Fruit fly (Drosophila melanogaster): Measurements from ENCODE around the gene Ald1.

The Ald1 gene

dm6 chr3R:26261244-26261788, at the start of gene Ald1:
Ald1 (minus strand) TSS chr3R:26261591.
- TF ChIP-seq toe (GFP tag; optimal IDR thresholded peaks at IDR 0.05) = no peak
- TF ChIP-seq CG12768 (GFP tag; optimal IDR thresholded peaks at IDR 0.05) = peak; percentile 81
- peak; percentile 59 for TF ChIP-seq tj (GFP tag; optimal IDR thresholded peaks at IDR 0.05)
- TF ChIP-seq Crg-1 (GFP tag; optimal IDR thresholded peaks at IDR 0.05) = no peak
- TF ChIP-seq cnc (optimal IDR thresholded peaks at IDR 0.05) = no peak
- TF ChIP-seq CG14711 (tag; optimal IDR thresholded peaks at IDR 0.05) = no peak
- TF ChIP-seq pad (GFP tag; optimal IDR thresholded peaks at IDR 0.05) = no peak
- TF ChIP-seq CG7045 (GFP tag; optimal IDR thresholded peaks at IDR 0.05) = no peak
- peak; percentile 80 for TF ChIP-seq bab1 (GFP tag; optimal IDR thresholded peaks at IDR 0.05)
- TF ChIP-seq CG7101 (tag; optimal IDR thresholded peaks at IDR 0.05) = no peak
- peak; percentile 74 for TF ChIP-seq kay (GFP tag; ENCODE audit: borderline replicate concordance)
- TF ChIP-seq CG1620 (GFP tag; optimal IDR thresholded peaks at IDR 0.05) = no peak
- peak; percentile 20 for TF ChIP-seq CG33017 (tag; optimal IDR thresholded peaks at IDR 0.05)
- TF ChIP-seq Mnt (GFP tag; optimal IDR thresholded peaks at IDR 0.05) = peak; percentile 42
- no peak for TF ChIP-seq ovo (GFP tag; optimal IDR thresholded peaks at IDR 0.05)
- peak; percentile 52 for TF ChIP-seq CG11617 (GFP tag; optimal IDR thresholded peaks at IDR 0.05)
- TF ChIP-seq Clk (GFP tag; optimal IDR thresholded peaks at IDR 0.05) = no peak
- no peak for TF ChIP-seq CG5204 (GFP tag; optimal IDR thresholded peaks at IDR 0.05)
- peak; percentile 86 for TF ChIP-seq cic (GFP tag; optimal IDR thresholded peaks at IDR 0.05)
- peak; percentile 35 for TF ChIP-seq Hr96 (GFP tag; optimal IDR thresholded peaks at IDR 0.05)

DNA sequence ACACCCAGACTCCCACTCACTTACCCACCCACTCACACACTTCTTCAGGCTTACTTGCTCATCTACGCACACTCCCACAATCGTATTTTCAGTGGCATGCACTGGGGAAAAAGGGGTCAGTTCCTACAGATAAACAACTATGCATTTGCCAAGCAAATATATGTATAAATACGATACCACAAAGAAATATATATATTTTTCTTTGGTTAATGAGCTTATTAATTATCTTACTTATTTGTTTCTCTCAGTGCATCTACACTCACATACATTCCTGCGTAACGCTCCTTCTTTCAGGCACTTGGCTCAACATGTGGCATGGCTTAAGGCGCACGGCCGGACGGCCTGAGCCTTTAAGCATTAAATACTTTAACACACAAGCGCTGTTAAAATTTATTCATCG, 19.0 kb upstream of the Ald1 start:
- TF ChIP-seq CG14711 (tag; optimal IDR thresholded peaks at IDR 0.05) (no peak), CG11617 (GFP tag; optimal IDR thresholded peaks at IDR 0.05) (no peak), toe (GFP tag; optimal IDR thresholded peaks at IDR 0.05) (no peak), CG12768 (GFP tag; optimal IDR thresholded peaks at IDR 0.05) (no peak), CG5204 (GFP tag; optimal IDR thresholded peaks at IDR 0.05) (no peak), bab1 (GFP tag; optimal IDR thresholded peaks at IDR 0.05) (no peak), tj (GFP tag; optimal IDR thresholded peaks at IDR 0.05) (no peak), pad (GFP tag; optimal IDR thresholded peaks at IDR 0.05) (no peak), cnc (optimal IDR thresholded peaks at IDR 0.05) (no peak), CG33017 (tag; optimal IDR thresholded peaks at IDR 0.05) (no peak), CG1620 (GFP tag; optimal IDR thresholded peaks at IDR 0.05) (no peak), CG7101 (tag; optimal IDR thresholded peaks at IDR 0.05) (no peak), kay (GFP tag; ENCODE audit: borderline replicate concordance) (no peak), Hr96 (GFP tag; optimal IDR thresholded peaks at IDR 0.05) (no peak), Clk (GFP tag; optimal IDR thresholded peaks at IDR 0.05) (no peak), ovo (GFP tag; optimal IDR thresholded peaks at IDR 0.05) (no peak), Mnt (GFP tag; optimal IDR thresholded peaks at IDR 0.05) (no peak), Crg-1 (GFP tag; optimal IDR thresholded peaks at IDR 0.05) (no peak), cic (GFP tag; optimal IDR thresholded peaks at IDR 0.05) (no peak)

DNA sequence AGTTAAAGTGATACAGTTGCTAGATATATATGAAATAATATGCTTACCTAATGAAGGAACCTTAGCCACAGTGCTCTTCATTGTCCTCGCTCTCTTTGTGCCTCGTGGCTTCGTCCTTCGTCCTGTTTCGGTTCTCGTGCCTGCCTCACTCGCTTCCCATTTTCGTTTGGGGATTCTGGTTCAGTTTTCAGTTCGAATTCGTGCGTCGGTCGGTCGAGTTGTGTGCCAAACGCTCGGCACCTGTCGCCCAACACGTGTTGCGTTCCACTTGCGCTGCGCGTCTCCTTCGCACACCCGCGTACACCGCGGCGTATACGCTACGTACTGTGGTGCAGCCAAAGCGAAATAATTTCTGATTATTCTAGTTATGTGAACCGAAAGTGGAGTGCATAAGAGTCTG, 1.1 kb upstream of the Ald1 start, which contains the start of gene CG6154:
TSS of gene CG6154 (plus strand) at position 185 of the 400 bp plus-strand sequence.
- TF ChIP-seq Mnt (GFP tag; optimal IDR thresholded peaks at IDR 0.05) = peak; percentile 27
- TF ChIP-seq Crg-1 (GFP tag; optimal IDR thresholded peaks at IDR 0.05) = no peak

DNA sequence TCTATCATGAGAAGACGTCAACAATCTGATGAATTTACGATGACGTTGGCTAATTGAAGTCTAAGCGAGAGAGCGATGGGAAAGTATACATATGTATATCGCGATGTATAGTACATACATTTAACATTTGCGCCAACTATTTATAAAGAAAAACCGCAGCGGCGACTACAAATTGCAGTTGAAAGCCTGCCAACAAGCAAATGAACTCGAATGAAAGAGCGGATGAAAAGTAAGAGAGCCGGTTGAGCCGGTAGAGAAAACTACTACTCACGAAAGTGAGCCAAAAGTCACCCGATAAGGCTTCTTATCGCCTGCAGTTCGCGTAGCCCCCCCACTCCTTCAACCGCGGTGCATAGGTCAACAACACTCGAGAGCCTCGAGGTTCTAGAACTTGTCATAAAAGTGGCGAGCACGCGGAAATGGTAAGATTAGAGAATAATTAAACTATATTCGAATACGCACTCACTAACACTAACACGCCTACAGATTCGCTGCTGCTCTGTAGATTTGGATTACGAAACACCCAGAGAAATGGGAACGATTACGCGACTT, 623 bp downstream of the Ald1 start:
- no peak for TF ChIP-seq cnc (optimal IDR thresholded peaks at IDR 0.05)
- TF ChIP-seq CG11617 (GFP tag; optimal IDR thresholded peaks at IDR 0.05) = peak; percentile 61
- no peak for TF ChIP-seq pad (GFP tag; optimal IDR thresholded peaks at IDR 0.05)
- peak; percentile 68 for TF ChIP-seq Hr96 (GFP tag; optimal IDR thresholded peaks at IDR 0.05)
- TF ChIP-seq CG5204 (GFP tag; optimal IDR thresholded peaks at IDR 0.05) = no peak
- peak; percentile 80 for TF ChIP-seq toe (GFP tag; optimal IDR thresholded peaks at IDR 0.05)
- TF ChIP-seq Mnt (GFP tag; optimal IDR thresholded peaks at IDR 0.05) = peak; percentile 50
- TF ChIP-seq bab1 (GFP tag; optimal IDR thresholded peaks at IDR 0.05) = no peak
- peak; percentile 69 for TF ChIP-seq tj (GFP tag; optimal IDR thresholded peaks at IDR 0.05)
- TF ChIP-seq ovo (GFP tag; optimal IDR thresholded peaks at IDR 0.05) = no peak
- TF ChIP-seq Clk (GFP tag; optimal IDR thresholded peaks at IDR 0.05) = peak; percentile 52
- peak; percentile 90 for TF ChIP-seq cic (GFP tag; optimal IDR thresholded peaks at IDR 0.05)
- peak; percentile 95 for TF ChIP-seq kay (GFP tag; ENCODE audit: borderline replicate concordance)
- peak; percentile 53 for TF ChIP-seq Crg-1 (GFP tag; optimal IDR thresholded peaks at IDR 0.05)
- TF ChIP-seq CG12768 (GFP tag; optimal IDR thresholded peaks at IDR 0.05) = peak; percentile 95
- TF ChIP-seq CG1620 (GFP tag; optimal IDR thresholded peaks at IDR 0.05) = no peak
- peak; percentile 43 for TF ChIP-seq CG7101 (tag; optimal IDR thresholded peaks at IDR 0.05)
- TF ChIP-seq CG33017 (tag; optimal IDR thresholded peaks at IDR 0.05) = peak; percentile 20
- TF ChIP-seq CG14711 (tag; optimal IDR thresholded peaks at IDR 0.05) = no peak
- TF ChIP-seq CG7045 (GFP tag; optimal IDR thresholded peaks at IDR 0.05) = peak; percentile 76

DNA sequence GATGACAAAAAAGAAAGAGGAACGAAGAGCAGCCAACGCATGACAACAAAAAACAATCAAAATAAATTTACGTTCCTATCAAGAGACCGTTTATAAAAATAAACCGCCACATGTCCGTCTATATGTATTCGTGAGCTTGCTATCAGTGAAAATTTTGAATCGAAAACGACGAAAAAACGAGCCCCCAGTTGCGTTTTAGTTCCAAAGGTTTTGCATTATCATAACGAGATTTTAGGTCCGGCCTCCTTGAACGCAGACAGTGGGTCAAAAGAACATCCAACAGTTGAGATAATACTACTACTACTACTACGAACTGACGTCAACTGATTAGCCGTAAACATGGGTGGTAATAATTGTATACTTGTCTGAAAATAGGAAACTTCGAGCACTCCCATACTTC, 1.5 kb downstream of the Ald1 start:
- TF ChIP-seq CG12768 (GFP tag; optimal IDR thresholded peaks at IDR 0.05) = peak; percentile 59
- TF ChIP-seq cic (GFP tag; optimal IDR thresholded peaks at IDR 0.05) = no peak

dm6 chr3R:26258955-26259354, 2.4 kb downstream of the Ald1 start:
- no peak for TF ChIP-seq Mnt (GFP tag; optimal IDR thresholded peaks at IDR 0.05)
- peak; percentile 58 for TF ChIP-seq cic (GFP tag; optimal IDR thresholded peaks at IDR 0.05)
- TF ChIP-seq Hr96 (GFP tag; optimal IDR thresholded peaks at IDR 0.05) = no peak
- TF ChIP-seq CG11617 (GFP tag; optimal IDR thresholded peaks at IDR 0.05) = no peak
- no peak for TF ChIP-seq CG7101 (tag; optimal IDR thresholded peaks at IDR 0.05)
- no peak for TF ChIP-seq Crg-1 (GFP tag; optimal IDR thresholded peaks at IDR 0.05)
- TF ChIP-seq bab1 (GFP tag; optimal IDR thresholded peaks at IDR 0.05) = no peak
- TF ChIP-seq CG12768 (GFP tag; optimal IDR thresholded peaks at IDR 0.05) = peak; percentile 66
- no peak for TF ChIP-seq CG14711 (tag; optimal IDR thresholded peaks at IDR 0.05)
- no peak for TF ChIP-seq toe (GFP tag; optimal IDR thresholded peaks at IDR 0.05)
- no peak for TF ChIP-seq CG33017 (tag; optimal IDR thresholded peaks at IDR 0.05)
- peak; percentile 61 for TF ChIP-seq CG7045 (GFP tag; optimal IDR thresholded peaks at IDR 0.05)
- TF ChIP-seq ovo (GFP tag; optimal IDR thresholded peaks at IDR 0.05) = no peak
- TF ChIP-seq kay (GFP tag; ENCODE audit: borderline replicate concordance) = no peak
- TF ChIP-seq pad (GFP tag; optimal IDR thresholded peaks at IDR 0.05) = no peak
- TF ChIP-seq Clk (GFP tag; optimal IDR thresholded peaks at IDR 0.05) = peak; percentile 14
- TF ChIP-seq CG1620 (GFP tag; optimal IDR thresholded peaks at IDR 0.05) = no peak
- TF ChIP-seq cnc (optimal IDR thresholded peaks at IDR 0.05) = no peak
- TF ChIP-seq CG5204 (GFP tag; optimal IDR thresholded peaks at IDR 0.05) = no peak
- TF ChIP-seq tj (GFP tag; optimal IDR thresholded peaks at IDR 0.05) = no peak
